Fruit fly (Drosophila melanogaster): ENCODE results near the gene Polr3A.

dm6 chrX:15761298-15761640 is 1.5 kb upstream of the Polr3A start:
- TF ChIP-seq CTCF (optimal IDR thresholded peaks at IDR 0.05): no peak
- TF ChIP-seq CG8478 (optimal IDR thresholded peaks at IDR 0.05): no peak

Data from S2 (cell line).